Worm (Caenorhabditis elegans): ENCODE results near the gene srxa-19.

Gene srxa-19

DNA sequence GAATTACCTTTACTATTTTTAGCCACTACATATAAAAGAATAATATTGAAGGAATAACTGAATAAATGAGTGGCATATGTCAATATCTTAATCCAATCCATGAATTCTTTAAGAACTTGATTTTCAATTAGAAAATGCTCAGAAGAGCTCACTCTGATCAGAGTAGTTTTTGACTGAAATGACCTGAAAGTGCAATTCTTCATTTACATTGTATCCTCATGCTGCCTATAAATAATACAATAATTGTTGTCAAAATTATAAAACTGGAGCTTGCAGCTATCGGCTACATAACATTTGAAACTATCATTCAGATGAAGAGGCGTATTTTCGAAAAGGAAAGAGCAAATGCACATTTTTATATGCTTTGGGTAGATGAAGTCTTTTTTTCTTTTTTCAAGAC is at the start of gene srxa-19:
TSS of gene srxa-19 (minus strand) at position 101 of the 400 bp plus-strand sequence.
- TF ChIP-seq ref-1 (GFP tag; conservative IDR thresholded peaks at IDR 0.05) (no peak), tab-1 (GFP tag; IDR thresholded peaks at IDR 0.05) (no peak), flt-1 (GFP tag; IDR thresholded peaks at IDR 0.05) (no peak), cog-1 (tag; optimal IDR thresholded peaks at IDR 0.05) (no peak), ztf-29 (GFP tag; IDR thresholded peaks at IDR 0.05) (no peak), klf-2 (GFP tag; conservative IDR thresholded peaks at IDR 0.05) (no peak), T22C8.4 (GFP tag; IDR thresholded peaks at IDR 0.05) (no peak), med-1 (GFP tag; optimal IDR thresholded peaks at IDR 0.05; ENCODE audit: insufficient read depth) (no peak), ztf-23 (GFP tag; IDR thresholded peaks at IDR 0.05) (no peak)

DNA sequence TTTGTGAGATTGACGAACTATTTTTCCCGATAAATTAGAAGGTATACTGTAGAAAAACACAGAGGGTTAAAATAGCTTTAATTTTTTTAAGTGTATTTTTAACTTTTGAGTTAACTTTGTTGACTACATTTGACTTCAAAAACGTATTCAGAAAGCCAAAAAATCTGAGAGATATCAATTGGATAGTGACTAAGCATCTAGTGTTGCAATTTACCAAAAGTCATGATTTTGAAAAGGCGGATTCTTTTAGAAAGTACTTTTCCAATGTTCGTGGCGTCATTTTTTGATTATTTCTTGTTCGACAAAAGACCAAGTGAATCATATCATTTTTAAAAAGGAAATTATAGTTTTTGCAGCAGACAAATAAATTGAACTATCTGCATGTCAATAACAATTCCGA is 46.3 kb upstream of the srxa-19 start:
- TF ChIP-seq T22C8.4 (GFP tag; IDR thresholded peaks at IDR 0.05) (no peak), klf-2 (GFP tag; conservative IDR thresholded peaks at IDR 0.05) (no peak), tab-1 (GFP tag; IDR thresholded peaks at IDR 0.05) (no peak)

DNA sequence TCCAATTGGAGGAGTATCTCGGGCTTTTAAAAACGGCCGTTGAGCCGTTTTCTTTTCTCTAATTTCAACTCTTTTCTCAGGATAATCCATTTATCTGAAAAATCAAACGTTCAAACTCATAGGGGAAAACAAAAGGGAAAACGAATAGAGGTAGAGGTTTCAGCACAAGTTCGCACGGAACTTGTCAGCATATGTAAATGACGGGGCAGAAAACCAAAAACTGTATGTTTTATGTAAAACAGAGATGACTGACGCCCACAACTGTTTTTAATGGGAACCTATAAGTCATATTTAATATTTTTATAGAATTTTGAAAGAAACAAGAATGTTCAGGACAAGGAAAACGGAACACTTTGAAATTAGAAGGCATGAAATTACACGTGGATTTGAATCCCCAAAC is 43.8 kb upstream of the srxa-19 start, which contains the start of gene C51E3.6:
TSS of gene C51E3.6 (minus strand) at position 101 of the 400 bp plus-strand sequence.
- no peak for TF ChIP-seq T22C8.4 (GFP tag; IDR thresholded peaks at IDR 0.05)
- no peak for TF ChIP-seq flt-1 (GFP tag; IDR thresholded peaks at IDR 0.05)
- TF ChIP-seq ref-1 (GFP tag; conservative IDR thresholded peaks at IDR 0.05), result no peak
- no peak for TF ChIP-seq cog-1 (tag; optimal IDR thresholded peaks at IDR 0.05)
- TF ChIP-seq ztf-29 (GFP tag; IDR thresholded peaks at IDR 0.05), result no peak
- TF ChIP-seq tab-1 (GFP tag; IDR thresholded peaks at IDR 0.05), result no peak
- no peak for TF ChIP-seq med-1 (GFP tag; optimal IDR thresholded peaks at IDR 0.05; ENCODE audit: insufficient read depth)

DNA sequence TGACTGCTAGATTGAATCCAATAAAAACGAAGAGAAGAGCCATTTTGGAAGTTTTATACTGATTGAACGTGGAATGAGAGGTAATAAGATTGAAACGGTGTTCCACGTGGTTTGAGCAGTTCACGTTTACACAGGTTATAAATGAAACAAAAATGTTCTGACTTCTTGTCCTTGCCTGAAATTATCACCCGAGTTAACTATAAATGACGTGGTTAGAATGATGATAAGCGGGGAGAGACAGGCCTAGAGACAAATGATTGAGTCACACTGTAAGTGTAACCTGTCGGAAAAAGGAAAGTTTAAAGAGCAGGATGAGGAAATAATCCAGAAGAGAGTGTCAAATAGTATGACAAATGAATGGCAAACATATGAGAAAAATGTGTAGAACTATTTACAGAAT is 38.4 kb upstream of the srxa-19 start, which contains the start of gene C51E3.10:
TSS of gene C51E3.10 (minus strand) at position 181 of the 400 bp plus-strand sequence.
- TF ChIP-seq flt-1 (GFP tag; IDR thresholded peaks at IDR 0.05) (no peak), ztf-29 (GFP tag; IDR thresholded peaks at IDR 0.05) (no peak), klf-2 (GFP tag; conservative IDR thresholded peaks at IDR 0.05) (no peak), T22C8.4 (GFP tag; IDR thresholded peaks at IDR 0.05) (no peak), ztf-23 (GFP tag; IDR thresholded peaks at IDR 0.05) (no peak), med-1 (GFP tag; optimal IDR thresholded peaks at IDR 0.05; ENCODE audit: insufficient read depth) (no peak)

DNA sequence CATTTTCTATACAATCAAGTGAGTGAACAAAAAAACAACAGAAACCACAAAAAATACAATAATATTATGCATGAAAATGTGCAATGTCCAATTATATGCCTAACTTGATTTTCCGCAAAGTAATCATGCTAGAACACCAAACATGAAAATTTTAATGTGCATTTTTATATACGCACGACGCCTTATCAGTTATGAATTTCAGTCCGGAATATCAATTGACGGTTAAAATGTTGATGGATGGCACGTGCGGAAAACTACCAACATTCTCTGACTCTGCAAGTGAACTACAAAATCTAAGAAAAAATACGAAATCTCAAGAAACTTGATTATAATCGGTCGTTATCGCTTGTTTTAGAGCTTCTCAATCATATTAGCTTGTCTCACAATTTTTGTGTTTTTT is 37.4 kb upstream of the srxa-19 start:
- no peak for TF ChIP-seq ref-1 (GFP tag; conservative IDR thresholded peaks at IDR 0.05)
- no peak for TF ChIP-seq med-1 (GFP tag; optimal IDR thresholded peaks at IDR 0.05; ENCODE audit: insufficient read depth)
- TF ChIP-seq klf-2 (GFP tag; conservative IDR thresholded peaks at IDR 0.05), result no peak
- no peak for TF ChIP-seq tab-1 (GFP tag; IDR thresholded peaks at IDR 0.05)
- TF ChIP-seq ztf-29 (GFP tag; IDR thresholded peaks at IDR 0.05), result no peak
- no peak for TF ChIP-seq ztf-23 (GFP tag; IDR thresholded peaks at IDR 0.05)
- no peak for TF ChIP-seq flt-1 (GFP tag; IDR thresholded peaks at IDR 0.05)
- TF ChIP-seq T22C8.4 (GFP tag; IDR thresholded peaks at IDR 0.05), result no peak
- TF ChIP-seq cog-1 (tag; optimal IDR thresholded peaks at IDR 0.05), result no peak

DNA sequence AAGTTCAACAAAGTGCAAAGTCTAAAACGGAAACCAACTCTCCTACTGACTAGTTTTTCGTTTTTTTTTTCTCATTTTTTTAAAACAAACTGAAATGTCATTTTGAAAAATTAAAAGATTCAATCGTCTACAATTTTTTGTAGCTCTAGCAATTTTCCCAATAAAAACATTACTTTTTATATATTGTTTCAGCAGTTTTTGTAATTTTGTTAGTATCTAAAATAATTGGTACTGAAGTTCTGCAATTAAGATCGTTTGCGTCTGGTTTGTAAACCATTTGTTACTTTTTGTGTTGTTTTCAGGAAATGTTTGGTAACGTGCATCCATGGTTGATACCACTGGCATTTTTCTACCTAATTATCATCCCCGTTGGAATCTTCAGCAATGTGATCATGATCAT is 36.0 kb upstream of the srxa-19 start, which contains the start of gene srsx-30:
TSS of gene srsx-30 (plus strand) at position 301 of the 400 bp plus-strand sequence.
- no peak for TF ChIP-seq klf-2 (GFP tag; conservative IDR thresholded peaks at IDR 0.05)
- TF ChIP-seq med-1 (GFP tag; optimal IDR thresholded peaks at IDR 0.05; ENCODE audit: insufficient read depth), result no peak
- TF ChIP-seq ztf-23 (GFP tag; IDR thresholded peaks at IDR 0.05), result no peak
- TF ChIP-seq ztf-29 (GFP tag; IDR thresholded peaks at IDR 0.05), result no peak
- no peak for TF ChIP-seq flt-1 (GFP tag; IDR thresholded peaks at IDR 0.05)
- no peak for TF ChIP-seq T22C8.4 (GFP tag; IDR thresholded peaks at IDR 0.05)

DNA sequence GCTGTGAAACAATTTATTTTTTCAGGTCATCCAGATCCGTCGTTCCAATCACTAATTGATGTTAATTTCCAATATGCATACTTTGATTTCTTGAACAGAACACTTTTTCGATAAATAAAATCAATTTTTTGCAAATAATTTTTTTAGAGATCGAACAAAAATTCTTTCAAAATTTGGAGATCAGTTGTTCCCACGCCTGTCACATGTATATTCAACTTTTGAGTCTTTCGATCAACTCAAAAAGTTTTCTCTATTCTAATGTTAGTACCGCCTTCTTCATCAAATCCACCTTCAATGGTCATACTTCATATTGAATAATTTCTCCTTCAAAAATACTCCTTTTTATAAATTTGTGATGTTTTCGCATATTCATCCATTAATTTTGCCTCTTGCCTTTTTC is 32.1 kb upstream of the srxa-19 start, which contains the start of gene srsx-29:
TSS of gene srsx-29 (plus strand) at position 301 of the 400 bp plus-strand sequence.
- TF ChIP-seq cog-1 (tag; optimal IDR thresholded peaks at IDR 0.05) (no peak), T22C8.4 (GFP tag; IDR thresholded peaks at IDR 0.05) (no peak), klf-2 (GFP tag; conservative IDR thresholded peaks at IDR 0.05) (no peak), tab-1 (GFP tag; IDR thresholded peaks at IDR 0.05) (no peak), ztf-29 (GFP tag; IDR thresholded peaks at IDR 0.05) (no peak), flt-1 (GFP tag; IDR thresholded peaks at IDR 0.05) (no peak), ztf-23 (GFP tag; IDR thresholded peaks at IDR 0.05) (no peak), ref-1 (GFP tag; conservative IDR thresholded peaks at IDR 0.05) (no peak), med-1 (GFP tag; optimal IDR thresholded peaks at IDR 0.05; ENCODE audit: insufficient read depth) (no peak)

DNA sequence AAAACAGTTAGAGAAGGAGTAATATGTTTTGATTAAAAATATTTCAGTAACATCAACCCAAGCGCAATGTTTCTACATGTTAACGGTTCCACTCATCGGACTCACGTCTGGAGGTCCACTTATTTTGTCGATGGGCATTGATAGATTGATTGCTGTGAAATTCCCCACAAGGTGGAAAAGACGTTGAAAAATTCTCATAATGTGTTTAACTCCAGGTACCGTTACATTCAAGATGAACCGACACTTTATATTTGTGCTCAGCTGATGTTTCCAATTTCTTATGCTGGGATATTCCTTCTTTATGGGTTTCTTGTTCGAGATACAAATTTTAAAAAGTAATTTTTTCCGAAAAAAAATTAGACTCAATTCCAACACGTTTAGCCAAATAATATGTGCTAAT is 30.5 kb upstream of the srxa-19 start:
- TF ChIP-seq cog-1 (tag; optimal IDR thresholded peaks at IDR 0.05), result no peak
- TF ChIP-seq T22C8.4 (GFP tag; IDR thresholded peaks at IDR 0.05), result no peak

DNA sequence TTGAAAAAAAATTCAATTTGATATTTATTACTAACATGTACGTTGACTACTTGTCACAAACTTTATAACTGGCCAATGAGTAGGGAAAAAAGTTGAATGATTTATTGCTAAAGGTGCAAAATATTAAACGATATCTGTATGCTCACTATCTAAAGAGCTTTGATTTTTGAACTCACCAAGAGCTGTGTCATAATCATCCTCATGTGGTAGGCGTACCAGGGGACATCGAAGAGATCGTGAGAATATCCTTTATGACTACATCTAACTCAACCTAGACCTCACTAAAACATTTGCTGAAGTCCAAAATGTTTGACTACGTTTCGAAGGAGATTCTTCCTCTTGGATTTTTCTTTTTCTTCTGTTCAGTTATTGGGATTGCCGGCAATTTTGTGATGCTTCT is 29.7 kb upstream of the srxa-19 start, which contains the start of gene srsx-28:
TSS of gene srsx-28 (plus strand) at position 301 of the 400 bp plus-strand sequence.
- TF ChIP-seq ztf-23 (GFP tag; IDR thresholded peaks at IDR 0.05) (no peak), ztf-29 (GFP tag; IDR thresholded peaks at IDR 0.05) (no peak), klf-2 (GFP tag; conservative IDR thresholded peaks at IDR 0.05) (no peak), flt-1 (GFP tag; IDR thresholded peaks at IDR 0.05) (no peak), T22C8.4 (GFP tag; IDR thresholded peaks at IDR 0.05) (no peak), cog-1 (tag; optimal IDR thresholded peaks at IDR 0.05) (no peak), tab-1 (GFP tag; IDR thresholded peaks at IDR 0.05) (no peak), ref-1 (GFP tag; conservative IDR thresholded peaks at IDR 0.05) (no peak), med-1 (GFP tag; optimal IDR thresholded peaks at IDR 0.05; ENCODE audit: insufficient read depth) (no peak)

DNA sequence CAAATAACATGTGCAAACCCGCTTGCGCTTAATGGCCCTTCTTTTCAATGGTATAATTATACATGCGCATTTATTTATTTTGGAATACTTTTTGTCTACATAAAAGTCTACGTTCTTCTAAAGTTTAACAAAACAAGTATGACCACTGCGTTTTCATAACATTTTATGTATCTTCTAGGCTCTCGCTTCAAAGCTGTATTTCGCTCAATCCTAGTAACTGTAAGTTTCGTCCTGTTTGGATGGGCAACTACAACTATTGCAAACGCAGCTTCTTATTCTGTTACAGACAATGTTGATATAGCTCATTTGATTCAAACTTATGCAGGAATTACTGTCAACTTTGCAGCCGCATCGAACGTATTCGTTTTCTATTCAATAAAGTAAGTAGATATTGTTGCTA is 27.2 kb upstream of the srxa-19 start, which contains the start of gene srsx-27:
TSS of gene srsx-27 (plus strand) at position 301 of the 400 bp plus-strand sequence.
- no peak for TF ChIP-seq ztf-23 (GFP tag; IDR thresholded peaks at IDR 0.05)
- no peak for TF ChIP-seq T22C8.4 (GFP tag; IDR thresholded peaks at IDR 0.05)
- no peak for TF ChIP-seq flt-1 (GFP tag; IDR thresholded peaks at IDR 0.05)
- no peak for TF ChIP-seq med-1 (GFP tag; optimal IDR thresholded peaks at IDR 0.05; ENCODE audit: insufficient read depth)
- no peak for TF ChIP-seq klf-2 (GFP tag; conservative IDR thresholded peaks at IDR 0.05)
- no peak for TF ChIP-seq ztf-29 (GFP tag; IDR thresholded peaks at IDR 0.05)
- TF ChIP-seq tab-1 (GFP tag; IDR thresholded peaks at IDR 0.05), result no peak
- TF ChIP-seq ref-1 (GFP tag; conservative IDR thresholded peaks at IDR 0.05), result no peak
- TF ChIP-seq cog-1 (tag; optimal IDR thresholded peaks at IDR 0.05), result no peak
